Worm (Caenorhabditis elegans) whole organism, midembryonic: Measurements from ENCODE around the gene nkb-2.

Experiments used
- flt-1 ChIP-seq: fragments of 200-800 bp; sonication (Bioruptor generic); IDR thresholded peaks from 2 replicates; pipeline ENCODE4 v1.3.6; 2022; ENCODE audit warnings: missing genetic modification characterization, missing compliant biosample characterization
- med-1 ChIP-seq: sonication (generic microtip); optimal IDR thresholded peaks from 2 replicates; lab custom pipeline; 2017; ENCODE audit warnings: missing genetic modification characterization, mild to moderate bottlenecking, missing compliant biosample characterization, antibody characterized with exemption, missing genetic modification reagents; ENCODE audit not compliant: insufficient read depth
- ref-1 ChIP-seq: fragments of 200-800 bp; sonication (Bioruptor generic); conservative IDR thresholded peaks from 2 replicates; pipeline ENCODE4 v1.3.6; 2022; ENCODE audit warnings: missing genetic modification reagents, missing genetic modification characterization, missing compliant biosample characterization

ce11 chrIV:10573471-10573870 is 17.3 kb upstream of the nkb-2 start:
- TF ChIP-seq med-1, result no peak
- TF ChIP-seq flt-1 (GFP tag; lab: Robert Waterston, UW), result no peak
- no peak for TF ChIP-seq ref-1 (GFP tag; lab: Robert Waterston, UW)
